Fruit fly (Drosophila melanogaster): ENCODE results near the gene mrt.

mrt gene

DNA sequence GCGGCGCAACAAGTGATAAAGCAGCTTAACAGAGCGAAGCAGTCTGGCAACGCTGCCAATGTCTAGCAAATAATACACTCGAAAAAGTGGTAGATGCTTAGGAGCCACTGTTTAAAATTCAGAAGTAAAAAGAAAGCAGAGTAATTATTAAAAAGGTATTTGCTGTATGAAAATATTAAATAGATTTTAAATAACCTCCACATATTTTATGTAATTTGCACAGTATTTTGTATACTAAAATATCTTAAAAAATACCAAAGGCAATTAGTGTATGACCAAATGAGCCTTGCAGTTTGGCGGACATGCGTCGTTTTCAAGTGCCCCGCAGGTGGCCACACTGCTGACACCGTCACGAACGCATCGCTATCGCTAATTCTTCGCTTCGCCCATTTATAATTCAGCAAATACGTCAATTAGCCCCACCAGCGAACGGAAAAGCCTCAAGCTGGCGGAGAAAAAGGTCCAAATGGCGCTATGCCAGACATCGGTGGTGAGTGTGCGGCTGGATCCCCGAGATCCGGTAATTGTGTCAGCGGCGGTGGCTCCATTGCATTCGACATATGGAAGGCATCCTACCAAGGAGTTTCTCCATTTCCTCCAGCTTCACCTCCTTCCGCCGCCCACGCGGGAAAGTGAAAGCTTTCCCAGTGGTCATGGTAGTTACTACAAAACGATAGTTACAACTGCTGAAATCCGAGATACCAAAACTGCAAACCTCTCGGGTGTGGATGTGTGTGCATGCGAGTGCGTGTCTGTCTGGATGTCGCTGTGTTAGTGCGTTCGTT lies 29.1 kb downstream of the mrt start, which contains the start of gene pll (continued):
- TF ChIP-seq CG11093 (GFP tag; IDR thresholded peaks at IDR 0.05): peak; percentile 75
- peak; percentile 40 for TF ChIP-seq CG33557 (GFP tag; optimal IDR thresholded peaks at IDR 0.05)
- TF ChIP-seq salm (tag; optimal IDR thresholded peaks at IDR 0.05): peak; percentile 40
- peak; percentile 22; the same call in 1 of the 2 replicates for TF ChIP-seq inv (GFP tag; IDR thresholded peaks at IDR 0.05; ENCODE audit: partially characterized antibody)
- TF ChIP-seq sqz (GFP tag; optimal IDR thresholded peaks at IDR 0.05): no peak
- peak; percentile 54 for TF ChIP-seq gcm2 (GFP tag; optimal IDR thresholded peaks at IDR 0.05)
- peak; percentile 60; the same call in 1 of the 2 replicates for TF ChIP-seq CG43689 (GFP tag; IDR thresholded peaks at IDR 0.05)
- peak; percentile 84 for TF ChIP-seq Awh (GFP tag; IDR thresholded peaks at IDR 0.05)
- TF ChIP-seq pum (GFP tag; optimal IDR thresholded peaks at IDR 0.05): peak; percentile 58
- peak; percentile 79 for TF ChIP-seq CG13123 (GFP tag; optimal IDR thresholded peaks at IDR 0.05)
- TF ChIP-seq rib (GFP tag; IDR thresholded peaks at IDR 0.05): peak; percentile 63; the same call in 1 of the 2 replicates
- no peak for TF ChIP-seq da (GFP tag; optimal IDR thresholded peaks at IDR 0.05)
- peak; percentile 41 for TF ChIP-seq CG9876 (GFP tag; optimal IDR thresholded peaks at IDR 0.05)
- TF ChIP-seq emc (GFP tag; optimal IDR thresholded peaks at IDR 0.05): peak; percentile 55
- TF ChIP-seq Nf-YB (GFP tag; optimal IDR thresholded peaks at IDR 0.05): peak; percentile 41
- TF ChIP-seq ssp (GFP tag; IDR thresholded peaks at IDR 0.05): peak; percentile 82
- no peak for TF ChIP-seq dmrt99B (tag; optimal IDR thresholded peaks at IDR 0.05)
- peak; percentile 41 for TF ChIP-seq CG10462 (GFP tag; optimal IDR thresholded peaks at IDR 0.05)
- peak; percentile 66 for TF ChIP-seq Bgb (GFP tag; IDR thresholded peaks at IDR 0.05; ENCODE audit: partially characterized antibody)
- peak; percentile 66 for TF ChIP-seq Fer2 (tag; optimal IDR thresholded peaks at IDR 0.05)
- TF ChIP-seq chn (GFP tag; optimal IDR thresholded peaks at IDR 0.05): peak; percentile 63
- peak; percentile 83 for TF ChIP-seq BEAF-32 (GFP tag; optimal IDR thresholded peaks at IDR 0.05)
- TF ChIP-seq so (GFP tag; IDR thresholded peaks at IDR 0.05): peak; percentile 86
- peak; percentile 45 for TF ChIP-seq Elba2 (GFP tag; optimal IDR thresholded peaks at IDR 0.05)
- TF ChIP-seq Ptx1 (GFP tag; IDR thresholded peaks at IDR 0.05): peak; percentile 89
- TF ChIP-seq CG11504 (tag; optimal IDR thresholded peaks at IDR 0.05): no peak
- TF ChIP-seq Ravus (GFP tag; IDR thresholded peaks at IDR 0.05): peak; percentile 46; the same call in 1 of the 2 replicates
- peak; percentile 37 for TF ChIP-seq psq (GFP tag; optimal IDR thresholded peaks at IDR 0.05)
- TF ChIP-seq unpg (GFP tag; optimal IDR thresholded peaks at IDR 0.05): peak; percentile 84
- peak; percentile 93 for TF ChIP-seq CG9932 (GFP tag; IDR thresholded peaks at IDR 0.05)
- peak; percentile 99 for TF ChIP-seq scrt (GFP tag; optimal IDR thresholded peaks at IDR 0.05)
- peak; percentile 88 for TF ChIP-seq Gug (GFP tag; IDR thresholded peaks at IDR 0.05)
- TF ChIP-seq BtbVII (GFP tag; optimal IDR thresholded peaks at IDR 0.05): peak; percentile 34
- no peak for TF ChIP-seq her (GFP tag; optimal IDR thresholded peaks at IDR 0.05)
- peak; percentile 93 for TF ChIP-seq CG32532 (GFP tag; IDR thresholded peaks at IDR 0.05)
- no peak for TF ChIP-seq ash1 (GFP tag; optimal IDR thresholded peaks at IDR 0.05)
- peak; percentile 63 for TF ChIP-seq CG3281 (GFP tag; optimal IDR thresholded peaks at IDR 0.05)
- TF ChIP-seq Abd-B (GFP tag; optimal IDR thresholded peaks at IDR 0.05): peak; percentile 83
- TF ChIP-seq Nf-YA (GFP tag; IDR thresholded peaks at IDR 0.05): peak; percentile 77
- TF ChIP-seq CG11696 (GFP tag; IDR thresholded peaks at IDR 0.05): peak; percentile 73
- TF ChIP-seq CG3995 (GFP tag; optimal IDR thresholded peaks at IDR 0.05): peak; percentile 43
- peak; percentile 45 for TF ChIP-seq CG17186 (GFP tag; optimal IDR thresholded peaks at IDR 0.05)
- TF ChIP-seq CG14710 (tag; optimal IDR thresholded peaks at IDR 0.05): peak; percentile 86
- TF ChIP-seq tx (GFP tag; optimal IDR thresholded peaks at IDR 0.05): peak; percentile 65
- TF ChIP-seq Side (GFP tag; optimal IDR thresholded peaks at IDR 0.05): peak; percentile 41
- peak; percentile 58 for TF ChIP-seq caup (GFP tag; optimal IDR thresholded peaks at IDR 0.05; ENCODE audit: severe bottlenecking)
- TF ChIP-seq CG10274 (GFP tag; optimal IDR thresholded peaks at IDR 0.05): no peak
- peak; percentile 48 for TF ChIP-seq CG30431 (GFP tag; optimal IDR thresholded peaks at IDR 0.05)
- peak; percentile 89 for TF ChIP-seq HLH3B (GFP tag; IDR thresholded peaks at IDR 0.05)
